Fruit fly (Drosophila melanogaster) whole organism: ENCODE data around the gene Cbl.

Experiments used
- CG8478 ChIP-seq: fragments of >200 bp; optimal IDR thresholded peaks from 2 replicates; lab custom pipeline; 2018; ENCODE audit warnings: inconsistent platforms
- EcR ChIP-seq, 2 experiments: fragments of >200 bp; optimal IDR thresholded peaks; 2 replicates each; lab custom pipeline; 2017; ENCODE audit warnings: missing biosample characterization in 2 of 2, missing genetic modification characterization in 2 of 2, missing genetic modification reagents in 2 of 2
- psq ChIP-seq: fragments of >200 bp; optimal IDR thresholded peaks from 2 replicates; lab custom pipeline; 2017
- usp ChIP-seq: fragments of >200 bp; optimal IDR thresholded peaks from 2 replicates; lab custom pipeline; 2017; ENCODE audit warnings: missing biosample characterization, missing genetic modification characterization, mixed read lengths

dm6 chr3L:8451966-8452620, 27.3 kb downstream of the Cbl start:
- TF ChIP-seq EcR (GFP tag; optimal IDR thresholded peaks at IDR 0.05; lab: Kevin White, UChicago) (no peak), psq (lab: Kevin White, UChicago) (no peak), usp (GFP tag; lab: Kevin White, UChicago) (no peak), CG8478 (lab: Kevin White, UChicago) (no peak)
